ENCODE assay signal across 3 worm cellular contexts in the genomic region with DNA sequence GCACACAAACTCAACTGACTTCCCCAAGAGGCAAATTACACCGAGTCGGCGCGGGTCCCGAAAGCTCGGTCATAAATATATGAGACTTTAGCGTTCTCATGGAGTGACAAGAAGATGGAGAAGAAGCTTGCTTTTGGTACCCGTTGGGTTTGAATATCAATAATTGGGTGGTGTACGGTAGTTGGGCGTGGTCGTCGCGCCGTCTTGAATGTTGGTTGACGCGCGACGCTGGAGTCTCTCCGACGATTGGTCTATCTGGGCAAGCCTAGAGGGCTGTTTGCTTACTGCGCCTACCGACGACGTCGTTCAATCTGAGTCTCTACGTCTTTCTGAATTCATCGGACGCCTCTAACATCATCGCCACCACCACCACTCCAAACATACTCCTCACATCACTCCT.
A peak's percentile ranks its signal among the peaks of the same experiment; 100 is the strongest.
TF ChIP-seq lines count a peak whose summit lies in the region.

No protein-coding gene starts in this region.

TF ChIP-seq in whole organism, L3 larva, 47 proteins besides CTCF, POLR2A, EP300 and RAD21:
- no peak for TF ChIP-seq ceh-9 (tag; optimal IDR thresholded peaks at IDR 0.05; lab: Kevin White, UChicago)
- TF ChIP-seq nfya-1 (tag; optimal IDR thresholded peaks at IDR 0.05; lab: Kevin White, UChicago; ENCODE audit: insufficient read depth): peak; percentile 82

TF ChIP-seq in whole organism, late embryonic, 69 proteins besides CTCF, POLR2A, EP300 and RAD21:
- TF ChIP-seq nfya-1 (tag; optimal IDR thresholded peaks at IDR 0.05; lab: Kevin White, UChicago): peak; percentile 59
- no peak for TF ChIP-seq dmd-4 (tag; optimal IDR thresholded peaks at IDR 0.05; lab: Kevin White, UChicago; ENCODE audit: borderline replicate concordance)
- TF ChIP-seq pat-9 (tag; optimal IDR thresholded peaks at IDR 0.05; lab: Kevin White, UChicago): no peak

TF ChIP-seq in whole organism, mixed stage, embryonic, 35 proteins besides CTCF, POLR2A, EP300 and RAD21:
- TF ChIP-seq nhr-237 (tag; optimal IDR thresholded peaks at IDR 0.05; lab: Kevin White, UChicago): no peak
- TF ChIP-seq ces-1 (GFP tag; optimal IDR thresholded peaks at IDR 0.05; lab: Kevin White, UChicago): no peak
- no peak for TF ChIP-seq mls-2 (tag; optimal IDR thresholded peaks at IDR 0.05; lab: Kevin White, UChicago)
- TF ChIP-seq unc-62 (GFP tag; optimal IDR thresholded peaks at IDR 0.05; lab: Kevin White, UChicago): no peak
- no peak for TF ChIP-seq pha-4 (tag; optimal IDR thresholded peaks at IDR 0.05; lab: Kevin White, UChicago)
- no peak for TF ChIP-seq hlh-1 (tag; optimal IDR thresholded peaks at IDR 0.05; lab: Kevin White, UChicago)
- no peak for TF ChIP-seq sptf-1 (tag; optimal IDR thresholded peaks at IDR 0.05; lab: Kevin White, UChicago)
- TF ChIP-seq snpc-4 (tag; optimal IDR thresholded peaks at IDR 0.05; lab: Kevin White, UChicago): no peak
- TF ChIP-seq flh-1 (GFP tag; optimal IDR thresholded peaks at IDR 0.05; lab: Kevin White, UChicago): no peak
- TF ChIP-seq M03D4.4 (tag; optimal IDR thresholded peaks at IDR 0.05; lab: Kevin White, UChicago): no peak
- no peak for TF ChIP-seq nhr-2 (tag; optimal IDR thresholded peaks at IDR 0.05; lab: Kevin White, UChicago)
- no peak for TF ChIP-seq nhr-76 (tag; optimal IDR thresholded peaks at IDR 0.05; lab: Kevin White, UChicago)
- peak; percentile 57 for TF ChIP-seq lsy-2 (tag; optimal IDR thresholded peaks at IDR 0.05; lab: Kevin White, UChicago)
- TF ChIP-seq nhr-12 (tag; optimal IDR thresholded peaks at IDR 0.05; lab: Kevin White, UChicago): no peak
- TF ChIP-seq ham-2 (GFP tag; optimal IDR thresholded peaks at IDR 0.05; lab: Kevin White, UChicago): peak; percentile 3
TF ChIP-seq in whole organism, mixed stage, embryonic: peak in this region for 2.
